Worm (Caenorhabditis elegans) whole organism, late embryonic: ENCODE results near the gene ZK1086.2.

Source experiments
- ahr-1 ChIP-seq: sonication (generic microtip); optimal IDR thresholded peaks from 2 replicates; lab custom pipeline; 2016; ENCODE audit warnings: missing genetic modification characterization, missing compliant biosample characterization
- ceh-24 ChIP-seq: sonication (generic microtip); optimal IDR thresholded peaks from 2 replicates; lab custom pipeline; 2016; ENCODE audit warnings: mild to moderate bottlenecking, missing genetic modification characterization, missing compliant biosample characterization
- dve-1 ChIP-seq: sonication (generic microtip); optimal IDR thresholded peaks from 2 replicates; lab custom pipeline; 2017; ENCODE audit warnings: antibody characterized with exemption, mild to moderate bottlenecking, missing genetic modification characterization, missing compliant biosample characterization
- npax-4 ChIP-seq: sonication (generic microtip); optimal IDR thresholded peaks from 2 replicates; lab custom pipeline; 2016; ENCODE audit warnings: missing genetic modification characterization, missing compliant biosample characterization
- pqm-1 ChIP-seq: sonication (generic microtip); optimal IDR thresholded peaks from 2 replicates; lab custom pipeline; 2016; ENCODE audit warnings: missing genetic modification characterization, missing compliant biosample characterization
- tbx-7 ChIP-seq: sonication (generic microtip); optimal IDR thresholded peaks from 2 replicates; lab custom pipeline; 2016; ENCODE audit warnings: missing genotype, missing genetic modification characterization, missing compliant biosample characterization
- ttx-3 ChIP-seq: sonication (generic microtip); optimal IDR thresholded peaks from 2 replicates; lab custom pipeline; 2016; ENCODE audit warnings: missing genetic modification reagents, missing genetic modification characterization, missing compliant biosample characterization
- unc-55 ChIP-seq: sonication (generic microtip); optimal IDR thresholded peaks from 2 replicates; lab custom pipeline; 2017; ENCODE audit warnings: missing biosample characterization, missing genetic modification reagents, missing genetic modification characterization

ce11 chrX:13755469-13755868 is 38.0 kb downstream of the ZK1086.2 start, which contains the start of gene aakb-1:
- no peak for TF ChIP-seq pqm-1 (tag; lab: Kevin White, UChicago)
- no peak for TF ChIP-seq ttx-3 (tag; lab: Kevin White, UChicago)
- TF ChIP-seq ahr-1 (tag; lab: Kevin White, UChicago): no peak
- TF ChIP-seq npax-4 (tag; lab: Kevin White, UChicago): no peak
- no peak for TF ChIP-seq dve-1 (tag; lab: Kevin White, UChicago)
- TF ChIP-seq ceh-24 (tag; lab: Kevin White, UChicago): no peak
- no peak for TF ChIP-seq tbx-7 (tag; lab: Kevin White, UChicago)
- no peak for TF ChIP-seq unc-55 (GFP tag; lab: Kevin White, UChicago)
